Fruit fly (Drosophila melanogaster): ENCODE data around the gene CG42820.

CG42820 gene

dm6 chr2L:8392298-8392697 is at the start of gene CG42820:
CG42820 (minus strand) TSS chr2L:8392398.
- no peak for TF ChIP-seq CG17801 (GFP tag; optimal IDR thresholded peaks at IDR 0.05; ENCODE audit: partially characterized antibody)

dm6 chr2L:8438052-8438451 is 45.9 kb upstream of the CG42820 start, which contains the start of gene mus201:
mus201 (plus strand) TSS chr2L:8438169.
- TF ChIP-seq CG17801 (GFP tag; optimal IDR thresholded peaks at IDR 0.05; ENCODE audit: partially characterized antibody) = no peak

DNA sequence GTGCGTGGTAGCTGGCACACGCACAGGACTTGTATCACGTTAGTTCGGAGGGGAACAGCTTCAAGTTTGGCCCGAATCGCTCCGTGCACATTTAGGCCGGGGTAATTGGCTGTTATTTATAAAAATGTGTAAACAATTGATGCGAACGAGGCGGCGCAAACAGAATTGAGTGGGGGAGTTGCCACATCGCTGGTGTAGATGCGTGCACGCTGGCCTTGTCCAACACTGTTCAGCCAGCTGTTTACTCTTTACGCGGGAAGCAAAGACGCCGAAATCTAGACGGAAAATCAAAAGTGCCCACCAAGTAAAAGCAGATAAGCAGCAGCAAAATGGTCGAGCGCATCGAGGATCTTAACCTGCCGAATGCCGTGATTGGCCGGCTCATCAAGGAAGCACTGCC is 45.0 kb upstream of the CG42820 start, which contains the start of the genes D12 and Chrac-14:
D12 (minus strand) TSS at position 190 of the 400 bp plus-strand sequence.
Chrac-14 (plus strand) TSS at position 230 of the 400 bp plus-strand sequence.
- TF ChIP-seq CG17801 (GFP tag; optimal IDR thresholded peaks at IDR 0.05; ENCODE audit: partially characterized antibody) = no peak

dm6 chr2L:8433512-8433911 is 41.3 kb upstream of the CG42820 start, which contains the start of gene grk:
grk (minus strand) TSS chr2L:8433598.
- no peak for TF ChIP-seq CG17801 (GFP tag; optimal IDR thresholded peaks at IDR 0.05; ENCODE audit: partially characterized antibody)

DNA sequence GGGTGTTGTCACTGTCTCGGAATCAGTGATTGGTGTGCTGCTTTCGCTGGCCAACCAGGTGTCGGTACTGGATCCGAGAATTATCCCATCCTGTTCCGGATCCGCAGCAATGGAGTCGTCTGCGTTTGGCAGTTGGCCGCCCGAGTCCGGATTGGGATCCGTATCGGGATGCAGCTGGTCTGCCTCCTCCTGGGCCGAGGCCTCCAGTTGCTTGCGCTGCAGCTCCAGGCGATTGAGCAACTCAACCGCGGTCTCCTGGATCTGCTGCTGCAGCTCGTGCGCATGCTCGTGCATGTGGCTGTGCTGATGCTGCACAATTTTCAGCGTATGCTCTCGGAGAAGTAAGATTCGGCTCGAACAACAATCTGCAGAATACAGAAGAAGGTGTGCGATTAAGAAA is 39.9 kb upstream of the CG42820 start:
- no peak for TF ChIP-seq CG17801 (GFP tag; optimal IDR thresholded peaks at IDR 0.05; ENCODE audit: partially characterized antibody)

DNA sequence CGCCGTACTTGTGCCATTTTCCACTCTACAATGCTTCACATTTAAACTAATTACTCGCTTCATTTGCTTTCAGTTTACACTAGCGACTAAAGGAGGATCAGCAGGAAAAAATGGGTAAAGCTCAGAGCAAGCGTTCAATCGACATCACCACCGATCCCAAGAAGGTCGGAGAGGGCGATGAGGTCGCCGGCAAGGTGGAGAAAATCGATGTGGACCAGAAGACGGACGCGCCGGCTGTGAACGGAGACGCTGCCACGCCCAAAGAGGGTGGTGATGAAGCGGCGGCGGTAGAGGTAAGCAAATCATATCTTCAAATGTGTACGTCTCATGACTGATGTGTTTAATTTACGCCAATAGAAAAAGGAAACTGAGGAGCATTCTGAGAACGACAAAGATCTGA is 34.6 kb upstream of the CG42820 start:
- no peak for TF ChIP-seq CG17801 (GFP tag; optimal IDR thresholded peaks at IDR 0.05; ENCODE audit: partially characterized antibody)

DNA sequence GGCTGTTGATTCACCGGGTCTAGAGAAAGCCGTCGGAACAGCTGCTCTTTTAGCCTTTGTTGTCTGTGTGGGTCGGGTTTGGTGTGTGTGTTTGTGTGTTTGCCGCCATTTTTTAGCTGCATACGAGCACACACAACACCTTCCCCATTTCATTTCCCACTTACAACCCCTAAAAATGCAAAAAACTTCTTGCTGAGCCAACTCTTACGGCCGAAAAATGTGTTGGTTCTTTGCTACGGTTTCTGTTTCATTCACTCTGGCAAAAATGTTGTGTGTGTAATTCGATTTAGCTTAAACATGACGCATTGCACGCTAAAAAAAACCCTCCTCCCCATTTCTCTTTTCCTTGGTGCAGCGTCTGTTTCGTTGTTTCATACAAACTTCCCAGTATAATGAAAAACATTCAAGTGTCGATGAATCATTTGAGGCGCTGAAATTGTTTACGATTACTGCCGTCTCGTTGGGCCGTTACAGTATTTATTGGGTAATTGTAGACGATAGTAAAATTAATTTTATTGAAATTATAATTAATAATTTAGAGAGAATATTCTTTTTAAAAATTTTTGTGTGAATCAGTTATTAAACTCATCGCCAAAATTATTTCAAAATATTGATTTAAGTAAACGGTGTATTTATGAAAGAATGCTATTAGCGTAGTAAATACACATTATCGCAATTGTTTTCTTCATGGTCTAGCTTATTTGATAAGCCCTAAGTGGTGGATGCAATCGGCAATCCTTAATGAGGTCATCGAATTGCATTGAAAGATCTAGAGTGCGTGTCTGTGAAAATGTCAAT is 34.0 kb upstream of the CG42820 start:
- TF ChIP-seq CG17801 (GFP tag; optimal IDR thresholded peaks at IDR 0.05; ENCODE audit: partially characterized antibody) = no peak

- TF ChIP-seq CG17801 (GFP tag; optimal IDR thresholded peaks at IDR 0.05; ENCODE audit: partially characterized antibody) = no peak
Measured at dm6 chr2L:8425212-8425611, 33.0 kb upstream of the CG42820 start.

DNA sequence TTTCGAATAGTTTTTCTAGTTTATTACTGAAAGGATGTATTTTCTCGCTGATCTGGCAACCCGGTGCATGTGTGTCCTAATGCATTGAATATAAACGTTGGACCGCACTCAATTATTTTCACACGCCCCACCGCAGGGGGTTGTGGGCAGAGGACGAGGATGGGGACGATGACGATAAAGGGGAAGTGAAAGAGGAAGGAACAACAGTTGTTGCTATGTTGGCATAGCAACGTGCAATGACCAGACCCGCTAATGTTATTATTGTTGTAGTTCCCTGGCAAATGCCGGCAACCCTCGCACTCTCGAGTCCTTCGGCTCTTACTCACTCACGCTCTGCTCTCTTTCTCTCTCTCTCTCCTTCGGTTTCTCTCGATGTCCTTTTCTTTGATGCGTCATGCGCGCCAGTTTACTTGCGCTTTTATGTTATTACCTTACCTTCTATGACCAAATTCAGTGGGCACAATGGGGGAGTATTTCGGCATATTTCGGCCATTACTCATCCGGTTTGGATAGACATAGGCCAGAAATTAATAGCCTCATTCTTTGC is 32.5 kb upstream of the CG42820 start:
- TF ChIP-seq CG17801 (GFP tag; optimal IDR thresholded peaks at IDR 0.05; ENCODE audit: partially characterized antibody) = no peak

DNA sequence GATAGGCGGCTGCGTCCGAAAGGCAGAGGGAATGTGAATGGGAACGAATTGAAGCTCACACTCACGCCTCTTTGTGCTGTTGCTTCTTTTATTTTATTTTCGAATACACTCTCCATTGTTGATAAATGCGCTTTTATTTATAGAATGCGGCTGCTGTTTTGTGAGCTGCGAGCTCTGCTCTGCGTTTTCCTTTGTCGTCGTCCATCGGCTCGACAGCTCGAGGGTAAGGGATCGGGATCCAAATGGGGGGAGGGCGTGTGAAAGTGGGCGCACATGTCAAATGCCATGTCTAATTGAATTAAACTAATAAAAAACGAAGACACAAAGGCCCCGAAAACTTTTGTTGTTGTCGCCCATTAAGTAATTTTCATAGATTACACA is 31.9 kb upstream of the CG42820 start:
- TF ChIP-seq CG17801 (GFP tag; optimal IDR thresholded peaks at IDR 0.05; ENCODE audit: partially characterized antibody) = no peak

- no peak for TF ChIP-seq CG17801 (GFP tag; optimal IDR thresholded peaks at IDR 0.05; ENCODE audit: partially characterized antibody)
Measured at dm6 chr2L:8423460-8424089, 31.4 kb upstream of the CG42820 start.

DNA sequence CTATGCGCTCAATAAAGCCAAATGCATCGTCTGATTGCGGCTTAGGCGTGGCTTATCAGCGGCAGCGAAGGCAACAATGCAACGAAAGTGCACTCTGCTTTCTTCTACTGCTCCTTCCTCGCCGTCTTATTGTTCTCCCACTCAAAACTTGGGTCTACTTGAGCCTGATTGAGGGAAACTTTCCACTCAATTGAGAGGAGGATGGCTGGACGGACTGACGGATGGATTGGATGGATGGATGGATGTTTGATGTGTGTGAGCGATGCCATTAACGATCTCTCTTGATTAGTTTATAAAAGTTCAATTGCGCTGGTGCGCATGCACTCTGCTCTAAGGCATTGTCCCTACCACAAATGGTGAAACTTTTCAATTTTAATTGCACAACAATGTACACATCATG is 30.8 kb upstream of the CG42820 start:
- no peak for TF ChIP-seq CG17801 (GFP tag; optimal IDR thresholded peaks at IDR 0.05; ENCODE audit: partially characterized antibody)

DNA sequence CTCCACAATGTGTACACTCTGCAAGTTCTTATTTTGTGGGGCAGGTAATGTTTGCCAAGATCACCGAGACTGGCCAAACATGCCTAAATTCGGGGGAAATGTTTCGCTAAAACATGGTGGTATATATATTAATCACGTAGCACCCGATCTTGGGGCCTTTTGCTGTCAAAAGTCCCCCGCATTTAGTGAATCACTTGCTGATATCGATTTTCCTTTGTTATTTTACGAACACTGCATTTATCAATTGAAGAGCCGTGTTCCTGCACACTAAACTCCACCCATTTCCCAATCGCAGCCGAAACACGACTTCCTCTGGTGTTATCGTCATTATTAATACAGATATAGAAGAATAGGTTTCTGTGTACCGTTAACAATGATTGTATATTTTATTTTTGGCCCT is 29.5 kb upstream of the CG42820 start:
- no peak for TF ChIP-seq CG17801 (GFP tag; optimal IDR thresholded peaks at IDR 0.05; ENCODE audit: partially characterized antibody)

DNA sequence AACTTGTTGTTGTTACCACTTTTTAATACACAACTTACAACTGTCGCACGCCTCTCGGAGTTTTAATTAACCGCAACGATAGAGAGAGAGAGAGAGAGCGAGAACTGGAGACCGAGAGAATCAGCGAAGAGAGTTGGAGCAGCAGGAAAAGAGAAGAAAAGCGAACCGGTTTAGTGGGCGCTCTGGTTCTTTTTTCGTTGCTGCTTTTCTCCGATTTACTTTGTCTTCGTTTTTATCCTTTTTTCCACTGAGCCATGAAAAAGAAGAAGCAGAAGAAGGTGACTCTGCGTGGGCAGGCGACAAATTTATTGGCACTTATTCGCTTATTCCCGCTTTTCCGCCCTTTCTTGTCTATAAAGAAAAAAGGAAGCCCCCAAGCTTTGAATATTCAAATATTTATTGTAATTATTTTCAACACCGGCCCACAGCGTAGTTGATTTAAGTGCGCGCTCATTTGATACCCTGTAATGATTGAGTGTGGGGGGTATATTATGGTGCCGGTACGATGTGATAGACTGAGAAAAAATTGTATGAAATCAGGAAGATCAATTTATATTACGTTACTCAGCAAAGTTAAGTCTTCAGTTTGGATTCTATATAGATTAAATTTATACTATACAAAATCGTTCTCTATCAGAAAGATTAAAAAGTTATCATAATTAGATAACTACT is 28.2 kb upstream of the CG42820 start:
- TF ChIP-seq CG17801 (GFP tag; optimal IDR thresholded peaks at IDR 0.05; ENCODE audit: partially characterized antibody) = no peak

dm6 chr2L:8419382-8419940 is 27.3 kb upstream of the CG42820 start:
- TF ChIP-seq CG17801 (GFP tag; optimal IDR thresholded peaks at IDR 0.05; ENCODE audit: partially characterized antibody) = no peak
